Fruit fly (Drosophila melanogaster) whole organism, embryonic: ENCODE measurements around the gene CG14947.
A peak's percentile ranks its signal among the peaks of the same experiment; 100 is the strongest.

Source experiments
- ATbp ChIP-seq: fragments of 200-800 bp; sonication (Bioruptor generic); optimal IDR thresholded peaks from 2 replicates; lab custom pipeline; 2017; ENCODE audit warnings: missing biosample characterization, mild to moderate bottlenecking, missing genetic modification characterization, missing genetic modification reagents
- Bteb2 ChIP-seq: fragments of 200-800 bp; sonication (Bioruptor generic); optimal IDR thresholded peaks from 2 replicates; lab custom pipeline; 2016; ENCODE audit warnings: missing biosample characterization, missing genetic modification characterization
- CG10147 ChIP-seq: fragments of 200-800 bp; sonication (Bioruptor generic); optimal IDR thresholded peaks from 2 replicates; lab custom pipeline; 2019; ENCODE audit warnings: missing biosample characterization, mild to moderate bottlenecking, missing genetic modification characterization, moderate library complexity
- CG10209 ChIP-seq: fragments of 200-800 bp; sonication (Bioruptor generic); optimal IDR thresholded peaks from 3 replicates; lab custom pipeline; 2017; ENCODE audit warnings: missing biosample characterization, mild to moderate bottlenecking, missing genetic modification characterization, missing genetic modification reagents
- CG12071 ChIP-seq: fragments of 200-800 bp; sonication (Bioruptor generic); optimal IDR thresholded peaks from 3 replicates; lab custom pipeline; 2018; ENCODE audit warnings: missing biosample characterization, mild to moderate bottlenecking, missing genetic modification characterization
- CG12942 ChIP-seq: fragments of 200-800 bp; sonication (Bioruptor generic); optimal IDR thresholded peaks from 3 replicates; lab custom pipeline; 2016; ENCODE audit warnings: missing biosample characterization, missing genetic modification characterization
- CG13287 ChIP-seq: fragments of 200-800 bp; sonication (Bioruptor generic); IDR thresholded peaks from 2 replicates; pipeline ENCODE4 v1.3.6; 2022; ENCODE audit warnings: missing biosample characterization, missing genetic modification characterization; ENCODE audit not compliant: partially characterized antibody
- CG13775 ChIP-seq: fragments of 200-800 bp; sonication (Bioruptor generic); optimal IDR thresholded peaks from 3 replicates; lab custom pipeline; 2017; ENCODE audit warnings: missing biosample characterization, mild to moderate bottlenecking, missing genetic modification characterization
- CG17385 ChIP-seq: fragments of 200-800 bp; sonication (Bioruptor generic); optimal IDR thresholded peaks from 3 replicates; lab custom pipeline; 2018; ENCODE audit warnings: missing biosample characterization, mild to moderate bottlenecking, missing genetic modification characterization
- CG17829 ChIP-seq: fragments of 200-800 bp; optimal IDR thresholded peaks from 2 replicates; lab custom pipeline; 2019; ENCODE audit warnings: missing biosample characterization, mild to moderate bottlenecking, missing genetic modification characterization, moderate library complexity
- CG2120 ChIP-seq: fragments of 200-800 bp; sonication (Bioruptor generic); optimal IDR thresholded peaks from 3 replicates; lab custom pipeline; 2016; ENCODE audit warnings: missing biosample characterization, missing genetic modification characterization
- CG31441 ChIP-seq: fragments of 200-800 bp; sonication (Bioruptor generic); IDR thresholded peaks from 2 replicates; pipeline ENCODE4 v1.3.6; 2022; ENCODE audit warnings: missing biosample characterization, missing genetic modification characterization
- CG3163 ChIP-seq: fragments of 200-800 bp; sonication (Bioruptor generic); optimal IDR thresholded peaks from 3 replicates; lab custom pipeline; 2016; ENCODE audit warnings: missing biosample characterization, missing genetic modification characterization
- CG3847 ChIP-seq: fragments of 200-800 bp; sonication (Bioruptor generic); IDR thresholded peaks from 2 replicates; pipeline ENCODE4 v1.3.6; 2022; ENCODE audit warnings: missing biosample characterization, missing genetic modification characterization
- CG5245 ChIP-seq: fragments of 200-800 bp; sonication (Bioruptor generic); optimal IDR thresholded peaks from 3 replicates; lab custom pipeline; 2016; ENCODE audit warnings: missing biosample characterization, missing genetic modification characterization
- CG6272 ChIP-seq: fragments of 200-800 bp; sonication (Bioruptor generic); IDR thresholded peaks from 2 replicates; pipeline ENCODE4 v1.3.6; 2022; ENCODE audit warnings: missing biosample characterization, missing genetic modification characterization
- CG6689 ChIP-seq: fragments of 200-800 bp; sonication (Bioruptor generic); IDR thresholded peaks from 2 replicates; pipeline ENCODE4 v1.3.6; 2022; ENCODE audit warnings: missing biosample characterization, missing genetic modification characterization
- CG6765 ChIP-seq: fragments of 200-800 bp; sonication (Bioruptor generic); optimal IDR thresholded peaks from 3 replicates; lab custom pipeline; 2017; ENCODE audit warnings: missing biosample characterization, mild to moderate bottlenecking, missing genetic modification characterization
- CG7963 ChIP-seq: fragments of 200-800 bp; sonication (Bioruptor generic); IDR thresholded peaks from 3 replicates; pipeline ENCODE4 v1.3.6; 2022; ENCODE audit warnings: missing biosample characterization, missing genetic modification characterization; ENCODE audit not compliant: partially characterized antibody
- CG9609 ChIP-seq: fragments of 200-800 bp; sonication (Bioruptor generic); optimal IDR thresholded peaks from 3 replicates; lab custom pipeline; 2016; ENCODE audit warnings: missing biosample characterization, missing genetic modification characterization
- CoRest ChIP-seq: fragments of 200-800 bp; sonication (Bioruptor generic); optimal IDR thresholded peaks from 3 replicates; lab custom pipeline; 2018; ENCODE audit warnings: missing biosample characterization, mild to moderate bottlenecking, missing genetic modification characterization, moderate library complexity
- Dip2 ChIP-seq: fragments of 200-800 bp; sonication (Bioruptor generic); IDR thresholded peaks from 2 replicates; pipeline ENCODE4 v1.3.6; 2022; ENCODE audit warnings: missing biosample characterization, missing genetic modification characterization
- Dip3 ChIP-seq: fragments of 200-800 bp; sonication (Bioruptor generic); optimal IDR thresholded peaks from 3 replicates; lab custom pipeline; 2016; ENCODE audit warnings: missing biosample characterization, missing genetic modification characterization
- H15 ChIP-seq: fragments of 200-800 bp; sonication (Bioruptor generic); IDR thresholded peaks from 3 replicates; pipeline ENCODE4 v1.3.6; 2022; ENCODE audit warnings: missing biosample characterization, missing genetic modification characterization
- HmgD ChIP-seq: fragments of 200-800 bp; sonication (Bioruptor generic); optimal IDR thresholded peaks from 3 replicates; lab custom pipeline; 2016; ENCODE audit warnings: missing biosample characterization, missing genetic modification characterization
- Hr3 ChIP-seq: fragments of 200-800 bp; sonication (Bioruptor generic); optimal IDR thresholded peaks from 3 replicates; lab custom pipeline; 2016; ENCODE audit warnings: missing biosample characterization, missing genetic modification characterization
- Lhr ChIP-seq: fragments of 200-800 bp; sonication (Bioruptor generic); optimal IDR thresholded peaks from 3 replicates; lab custom pipeline; 2017; ENCODE audit warnings: mild to moderate bottlenecking, missing biosample characterization, missing genetic modification reagents, missing genetic modification characterization
- NC2β ChIP-seq: fragments of 200-800 bp; sonication (Bioruptor generic); optimal IDR thresholded peaks from 2 replicates; lab custom pipeline; 2016; ENCODE audit warnings: missing biosample characterization, missing genetic modification characterization
- Oli ChIP-seq: fragments of 200-800 bp; sonication (Bioruptor generic); optimal IDR thresholded peaks from 2 replicates; lab custom pipeline; 2018; ENCODE audit warnings: missing biosample characterization, mild to moderate bottlenecking, missing genetic modification characterization, moderate library complexity
- Optix ChIP-seq: fragments of 200-800 bp; sonication (Bioruptor generic); IDR thresholded peaks from 3 replicates; pipeline ENCODE4 v1.3.6; 2022; ENCODE audit warnings: missing biosample characterization, missing genetic modification characterization
- Sry-β ChIP-seq: fragments of 200-800 bp; sonication (Bioruptor generic); optimal IDR thresholded peaks from 2 replicates; lab custom pipeline; 2018; ENCODE audit warnings: missing biosample characterization, mild to moderate bottlenecking, missing genetic modification characterization, moderate library complexity
- Trl ChIP-seq, 3 experiments: fragments of >200 bp in 2 of 3; fragments of 200-800 bp in 1 of 3; sonication (Bioruptor generic) in 1 of 3; optimal IDR thresholded peaks; 2 replicates in 1 of 3; 3 replicates in 2 of 3; lab custom pipeline; 2016 to 2017; ENCODE audit warnings: missing biosample characterization in 1 of 3, missing genetic modification characterization in 1 of 3
- dati ChIP-seq: fragments of 200-800 bp; sonication (Bioruptor generic); IDR thresholded peaks from 2 replicates; pipeline ENCODE4 v1.3.6; 2022; ENCODE audit warnings: missing biosample characterization, missing genetic modification characterization
- dpn ChIP-seq, 2 experiments: fragments of 200-800 bp; sonication (Bioruptor generic); optimal IDR thresholded peaks; 3 replicates each; lab custom pipeline; 2016; ENCODE audit warnings: missing biosample characterization in 2 of 2, missing genetic modification characterization in 2 of 2
- fd3F ChIP-seq: fragments of 200-800 bp; sonication (Bioruptor generic); optimal IDR thresholded peaks from 2 replicates; lab custom pipeline; 2018; ENCODE audit warnings: missing biosample characterization, mild to moderate bottlenecking, missing genetic modification characterization, moderate library complexity
- gce ChIP-seq: fragments of 200-800 bp; sonication (Bioruptor generic); IDR thresholded peaks from 3 replicates; pipeline ENCODE4 v1.3.6; 2022; ENCODE audit warnings: missing biosample characterization, missing genetic modification characterization
- gsb ChIP-seq: fragments of 200-800 bp; sonication (Bioruptor generic); IDR thresholded peaks from 2 replicates; pipeline ENCODE4 v1.3.6; 2022; ENCODE audit warnings: missing biosample characterization, missing genetic modification characterization
- gsb-n ChIP-seq: fragments of 200-800 bp; sonication (Bioruptor generic); optimal IDR thresholded peaks from 3 replicates; lab custom pipeline; 2018; ENCODE audit warnings: missing biosample characterization, mild to moderate bottlenecking, missing genetic modification characterization
- odd ChIP-seq: fragments of 200-800 bp; sonication (Bioruptor generic); optimal IDR thresholded peaks from 2 replicates; lab custom pipeline; 2017; ENCODE audit warnings: missing biosample characterization, mild to moderate bottlenecking, missing genetic modification characterization
- pho ChIP-seq: fragments of 200-800 bp; sonication (Bioruptor generic); optimal IDR thresholded peaks from 2 replicates; lab custom pipeline; 2016; ENCODE audit warnings: missing biosample characterization, missing genetic modification characterization
- repo ChIP-seq: fragments of 200-800 bp; sonication (Bioruptor generic); optimal IDR thresholded peaks from 2 replicates; lab custom pipeline; 2016; ENCODE audit warnings: missing biosample characterization, missing genetic modification characterization
- schlank ChIP-seq: fragments of 200-800 bp; sonication (Bioruptor generic); optimal IDR thresholded peaks from 2 replicates; lab custom pipeline; 2018; ENCODE audit warnings: missing biosample characterization, mild to moderate bottlenecking, missing genetic modification characterization
- shn ChIP-seq: fragments of 200-800 bp; sonication (Bioruptor generic); optimal IDR thresholded peaks from 3 replicates; lab custom pipeline; 2016; ENCODE audit warnings: missing biosample characterization, missing genetic modification characterization
- zen ChIP-seq: fragments of 200-800 bp; sonication (Bioruptor generic); optimal IDR thresholded peaks from 3 replicates; lab custom pipeline; 2018; ENCODE audit warnings: missing biosample characterization, mild to moderate bottlenecking, missing genetic modification characterization, moderate library complexity

CG14947 gene

dm6 chr2L:12044613-12045350 is 31.1 kb upstream of the CG14947 start, which contains the start of gene CG6785 (continued):
- TF ChIP-seq gsb-n (peak; percentile 88), gce (GFP tag; lab: Robert Waterston, UW) (peak; percentile 68; the same call in 1 of the 3 replicates), repo (GFP tag; lab: Kevin White, UChicago) (peak; percentile 81), Trl (optimal IDR thresholded peaks at IDR 0.05; lab: Kevin White, UChicago) (peak; percentile 83 to 97), Trl (GFP tag; optimal IDR thresholded peaks at IDR 0.05; lab: Kevin White, UChicago) (peak; percentile 94), Bteb2 (peak; percentile 81), CG12942 (GFP tag; lab: Kevin White, UChicago) (peak; percentile 84), Sry-β (GFP tag; lab: Kevin White, UChicago) (peak; percentile 66), dpn (GFP tag; optimal IDR thresholded peaks at IDR 0.05; lab: Kevin White, UChicago) (peak; percentile 70 to 80), Hr3 (peak; percentile 37), Oli (tag; lab: Kevin White, UChicago) (peak; percentile 65), fd3F (GFP tag; lab: Kevin White, UChicago) (peak; percentile 65), CG17385 (GFP tag; lab: Kevin White, UChicago) (peak; percentile 83), ATbp (GFP tag; lab: Kevin White, UChicago) (peak; percentile 98), CG6689 (GFP tag; lab: Robert Waterston, UW) (peak; percentile 20; the same call in 1 of the 2 replicates), CG6272 (GFP tag; lab: Robert Waterston, UW) (no peak), CG13775 (GFP tag; lab: Kevin White, UChicago) (peak; percentile 32), CG7963 (GFP tag; lab: Robert Waterston, UW) (no peak), NC2β (GFP tag; lab: Kevin White, UChicago) (peak; percentile 91), Dip2 (GFP tag; lab: Robert Waterston, UW) (no peak), CoRest (peak; percentile 70), schlank (tag; lab: Kevin White, UChicago) (peak; percentile 84), shn (GFP tag; lab: Kevin White, UChicago) (peak; percentile 68), CG12071 (GFP tag; lab: Kevin White, UChicago) (peak; percentile 95), CG31441 (GFP tag; lab: Robert Waterston, UW) (peak; percentile 66), CG2120 (GFP tag; lab: Kevin White, UChicago) (peak; percentile 71), CG17829 (peak; percentile 29), Lhr (peak; percentile 78), zen (tag; lab: Kevin White, UChicago) (peak; percentile 9), dati (GFP tag; lab: Robert Waterston, UW) (no peak), odd (GFP tag; lab: Kevin White, UChicago) (peak; percentile 95), CG10209 (GFP tag; lab: Kevin White, UChicago) (peak; percentile 93), Optix (GFP tag; lab: Robert Waterston, UW) (no peak), HmgD (peak; percentile 18), H15 (GFP tag; lab: Robert Waterston, UW) (no peak), pho (GFP tag; lab: Kevin White, UChicago) (peak; percentile 76), CG10147 (GFP tag; lab: Kevin White, UChicago) (peak; percentile 52), CG13287 (peak; percentile 15; the same call in 1 of the 2 replicates), Dip3 (GFP tag; lab: Kevin White, UChicago) (peak; percentile 61), CG3163 (GFP tag; lab: Kevin White, UChicago) (peak; percentile 72), gsb (no peak), CG5245 (peak; percentile 58), CG6765 (peak; percentile 84), CG3847 (GFP tag; lab: Robert Waterston, UW) (no peak), CG9609 (GFP tag; lab: Kevin White, UChicago) (peak; percentile 52)
